Worm (Caenorhabditis elegans): ENCODE measurements around the gene grl-15.
A peak's percentile ranks its signal among the peaks of the same experiment; 100 is the strongest.

The grl-15 gene

DNA sequence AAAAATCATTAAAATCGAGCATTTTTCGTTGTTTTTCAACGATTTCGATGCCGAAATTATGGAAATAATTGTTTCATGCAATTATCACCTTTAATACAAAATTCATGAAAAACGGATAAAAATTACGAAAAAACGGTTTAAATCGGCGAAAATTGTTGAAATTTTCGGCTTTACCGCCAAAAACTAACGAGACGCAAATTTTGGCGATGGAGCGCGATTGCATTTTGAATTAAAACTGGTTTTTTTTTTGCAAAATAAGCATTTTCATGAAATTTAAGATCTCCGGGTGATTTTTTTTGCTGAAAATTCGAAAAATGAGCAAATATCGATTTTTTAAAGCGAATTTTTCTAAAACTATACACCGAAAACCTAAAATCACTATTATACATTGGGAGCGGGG is 15.4 kb upstream of the grl-15 start:
- TF ChIP-seq D2030.7 (GFP tag; IDR thresholded peaks at IDR 0.05) (no peak), let-607 (tag; optimal IDR thresholded peaks at IDR 0.05) (no peak), ztf-25 (GFP tag; IDR thresholded peaks at IDR 0.05) (no peak), ekl-4 (GFP tag; IDR thresholded peaks at IDR 0.05) (no peak), efl-1 (GFP tag; optimal IDR thresholded peaks at IDR 0.05) (peak; percentile 15)

DNA sequence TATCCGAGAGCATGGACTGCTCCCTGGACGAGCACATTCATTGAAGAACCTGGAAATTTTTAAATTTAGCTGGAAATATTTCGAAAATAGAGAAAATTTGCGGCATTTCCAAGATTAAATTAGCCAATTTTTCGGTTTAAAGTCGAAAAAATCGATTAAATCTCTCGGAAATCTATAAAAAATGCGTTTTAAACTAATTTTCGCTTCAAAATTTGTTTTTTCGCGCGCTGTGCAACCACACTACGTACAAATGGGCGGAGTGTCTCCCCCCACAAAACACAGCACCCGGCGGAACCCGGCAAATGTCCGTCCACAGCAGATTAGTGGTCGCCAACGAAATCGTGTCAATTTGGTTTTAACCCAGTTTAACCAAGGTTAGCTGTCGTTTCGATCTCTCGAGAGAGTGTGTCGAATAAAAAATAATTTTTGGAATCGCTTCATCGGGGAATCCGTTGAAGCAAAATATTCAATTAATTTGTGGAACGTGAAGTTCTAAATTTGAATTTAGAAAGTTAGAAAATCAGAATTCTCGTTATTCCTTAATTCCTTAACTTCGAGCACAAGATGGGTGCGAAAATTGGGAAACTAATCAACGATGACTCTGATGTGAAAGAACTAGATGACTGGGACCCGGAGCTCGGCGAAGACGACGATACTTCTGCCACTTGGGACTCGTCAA is 14.4 kb upstream of the grl-15 start, which contains the start of the genes tim-1 and Y75B8A.23:
TSS of gene tim-1 (minus strand) at position 51 of the 679 bp plus-strand sequence.
TSS of gene Y75B8A.23 (plus strand) at position 547 of the 679 bp plus-strand sequence.
- TF ChIP-seq lin-54 (GFP tag; optimal IDR thresholded peaks at IDR 0.05) = peak; percentile 97
- peak; percentile 87 for TF ChIP-seq aptf-2 (GFP tag; conservative IDR thresholded peaks at IDR 0.05)
- TF ChIP-seq F23B12.7 (tag; optimal IDR thresholded peaks at IDR 0.05; ENCODE audit: insufficient read depth) = peak; percentile 96
- TF ChIP-seq xnd-1 (tag; optimal IDR thresholded peaks at IDR 0.05) = peak; percentile 77
- TF ChIP-seq K11D2.4 (GFP tag; IDR thresholded peaks at IDR 0.05) = peak; percentile 89
- peak; percentile 94 for TF ChIP-seq rcor-1 (GFP tag; IDR thresholded peaks at IDR 0.05)
- peak; percentile 98 for TF ChIP-seq ama-1 (optimal IDR thresholded peaks at IDR 0.05)
- TF ChIP-seq ama-1 (GFP tag; optimal IDR thresholded peaks at IDR 0.05) = peak; percentile 54 to 94
- no peak for TF ChIP-seq ceh-58 (GFP tag; IDR thresholded peaks at IDR 0.05)
- 0 out of 2 replicates have a peak, but pooled peaks have one; percentile 10 for TF ChIP-seq aptf-3 (GFP tag; IDR thresholded peaks at IDR 0.05)
- TF ChIP-seq egl-44 (GFP tag; IDR thresholded peaks at IDR 0.05) = peak; percentile 86
- TF ChIP-seq mxl-1 (tag; optimal IDR thresholded peaks at IDR 0.05) = no peak
- 0 out of 2 replicates have a peak, but pooled peaks have one; percentile 10 for TF ChIP-seq F37B4.10 (GFP tag; IDR thresholded peaks at IDR 0.05)
- TF ChIP-seq C17E4.6 (GFP tag; IDR thresholded peaks at IDR 0.05) = peak; percentile 86
- peak; percentile 56 for TF ChIP-seq hlh-12 (tag; optimal IDR thresholded peaks at IDR 0.05)
- peak; percentile 63; the same call in 1 of the 2 replicates for TF ChIP-seq egl-18 (GFP tag; IDR thresholded peaks at IDR 0.05)
- peak; percentile 94 for TF ChIP-seq ceh-27 (GFP tag; optimal IDR thresholded peaks at IDR 0.05)
- peak; percentile 84 for TF ChIP-seq lsy-27 (tag; optimal IDR thresholded peaks at IDR 0.05; ENCODE audit: borderline replicate concordance, insufficient read depth)
- no peak for TF ChIP-seq nhr-90 (tag; optimal IDR thresholded peaks at IDR 0.05)
- peak; percentile 2 to 95 (median 73) for TF ChIP-seq lin-35 (GFP tag; optimal IDR thresholded peaks at IDR 0.05)
- TF ChIP-seq ztf-3 (GFP tag; optimal IDR thresholded peaks at IDR 0.05) = peak; percentile 67
- peak; percentile 51 for TF ChIP-seq nhr-80 (tag; optimal IDR thresholded peaks at IDR 0.05)
- peak; percentile 100 for TF ChIP-seq snpc-1.1 (tag; optimal IDR thresholded peaks at IDR 0.05; ENCODE audit: insufficient read depth)
- 0 out of 2 replicates have a peak, but pooled peaks have one; percentile 6 for TF ChIP-seq nfya-2 (GFP tag; IDR thresholded peaks at IDR 0.05)
- TF ChIP-seq sea-2 (GFP tag; IDR thresholded peaks at IDR 0.05) = peak; percentile 70; the same call in 1 of the 2 replicates
- TF ChIP-seq atf-7 (tag; optimal IDR thresholded peaks at IDR 0.05) = peak; percentile 88
- TF ChIP-seq F57C9.4 (tag; optimal IDR thresholded peaks at IDR 0.05) = peak; percentile 58
- TF ChIP-seq nfya-1 (tag; optimal IDR thresholded peaks at IDR 0.05; ENCODE audit: borderline replicate concordance, insufficient read depth) = no peak
- peak; percentile 65 for TF ChIP-seq hrde-1 (tag; optimal IDR thresholded peaks at IDR 0.05; ENCODE audit: borderline replicate concordance)
- peak; percentile 94 for TF ChIP-seq dpl-1 (GFP tag; optimal IDR thresholded peaks at IDR 0.05)
- TF ChIP-seq rec-8 (tag; optimal IDR thresholded peaks at IDR 0.05) = peak; percentile 7 to 56
- TF ChIP-seq hmg-1.2 (GFP tag; IDR thresholded peaks at IDR 0.05) = peak; percentile 98
- TF ChIP-seq K12H6.12 (tag; optimal IDR thresholded peaks at IDR 0.05) = peak; percentile 81
- TF ChIP-seq madf-10 (tag; optimal IDR thresholded peaks at IDR 0.05) = peak; percentile 73
- no peak for TF ChIP-seq unc-62 (GFP tag; optimal IDR thresholded peaks at IDR 0.05)
- no peak for TF ChIP-seq F55B11.4 (tag; optimal IDR thresholded peaks at IDR 0.05; ENCODE audit: borderline replicate concordance, insufficient read depth)
- peak; percentile 79 for TF ChIP-seq madf-8 (GFP tag; conservative IDR thresholded peaks at IDR 0.05)
- TF ChIP-seq zfh-2 (GFP tag; conservative IDR thresholded peaks at IDR 0.05) = peak; percentile 92
- TF ChIP-seq sdz-38 (tag; optimal IDR thresholded peaks at IDR 0.05) = peak; percentile 30
- no peak for TF ChIP-seq hlh-26 (GFP tag; conservative IDR thresholded peaks at IDR 0.05)

Measured in whole organism, young adult.